Worm (Caenorhabditis elegans): ENCODE measurements around the gene mics-1.
A peak's percentile ranks its signal among the peaks of the same experiment; 100 is the strongest.

Gene mics-1

DNA sequence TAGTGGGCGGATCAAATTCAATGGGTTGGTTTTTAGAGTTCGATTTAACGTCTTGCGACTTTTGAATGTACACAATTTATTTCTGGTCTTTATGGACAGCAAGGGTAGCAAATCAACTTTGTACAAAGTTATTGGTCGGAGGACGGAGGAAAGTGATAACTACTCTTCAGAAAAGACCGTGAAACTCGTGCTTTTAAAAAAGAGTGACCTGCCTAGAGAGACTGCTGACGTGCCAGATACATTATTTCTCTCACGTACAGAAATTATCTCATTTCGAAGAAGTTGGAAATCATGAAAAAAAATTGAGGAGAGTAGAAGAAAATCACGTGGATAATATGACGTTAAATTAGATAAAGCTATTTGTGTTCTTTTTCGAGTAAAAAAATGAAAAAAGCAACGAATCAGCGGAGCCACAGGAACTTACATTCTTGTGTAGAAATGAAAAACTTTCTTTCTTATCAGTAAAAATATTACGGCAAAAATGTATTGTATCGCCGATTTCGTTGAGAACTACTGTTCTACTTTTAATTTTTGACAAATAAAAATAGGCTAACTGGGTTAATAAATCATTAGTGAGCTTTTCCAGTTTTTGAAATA is 41.9 kb downstream of the mics-1 start, which contains the start of gene ppm-1.A (continued):
- no peak for TF ChIP-seq dsc-1 (tag; optimal IDR thresholded peaks at IDR 0.05)
- no peak for TF ChIP-seq irx-1 (tag; optimal IDR thresholded peaks at IDR 0.05)
- no peak for TF ChIP-seq aly-2 (tag; optimal IDR thresholded peaks at IDR 0.05)
- TF ChIP-seq grh-1 (GFP tag; IDR thresholded peaks at IDR 0.05) = no peak
- TF ChIP-seq nhr-71 (tag; optimal IDR thresholded peaks at IDR 0.05) = peak; percentile 57
- no peak for TF ChIP-seq sptf-1 (tag; optimal IDR thresholded peaks at IDR 0.05)
- no peak for TF ChIP-seq isw-1 (GFP tag; IDR thresholded peaks at IDR 0.05)
- no peak for TF ChIP-seq nhr-47 (tag; optimal IDR thresholded peaks at IDR 0.05)
- no peak for TF ChIP-seq ztf-11 (tag; optimal IDR thresholded peaks at IDR 0.05)
- TF ChIP-seq unc-130 (tag; optimal IDR thresholded peaks at IDR 0.05) = no peak
- TF ChIP-seq pqm-1 (tag; optimal IDR thresholded peaks at IDR 0.05) = no peak
- TF ChIP-seq C34B4.2 (tag; optimal IDR thresholded peaks at IDR 0.05) = no peak
- TF ChIP-seq lin-39 (tag; optimal IDR thresholded peaks at IDR 0.05) = no peak
- TF ChIP-seq ceh-82 (tag; optimal IDR thresholded peaks at IDR 0.05) = no peak
- TF ChIP-seq nhr-77 (tag; optimal IDR thresholded peaks at IDR 0.05) = no peak
- TF ChIP-seq rnt-1 (tag; optimal IDR thresholded peaks at IDR 0.05) = peak; percentile 1
- peak; percentile 73 for TF ChIP-seq blmp-1 (tag; optimal IDR thresholded peaks at IDR 0.05)
- TF ChIP-seq tlp-1 (tag; optimal IDR thresholded peaks at IDR 0.05) = no peak
- peak; percentile 8 for TF ChIP-seq skn-1 (tag; optimal IDR thresholded peaks at IDR 0.05)
- no peak for TF ChIP-seq xbp-1 (tag; optimal IDR thresholded peaks at IDR 0.05)
- TF ChIP-seq elt-3 (tag; optimal IDR thresholded peaks at IDR 0.05) = peak in 2 of 6 experiments; percentile 14 to 60
- no peak for TF ChIP-seq sox-4 (tag; optimal IDR thresholded peaks at IDR 0.05)
- no peak for TF ChIP-seq ceh-88 (GFP tag; IDR thresholded peaks at IDR 0.05)
- no peak for TF ChIP-seq hpl-2 (GFP tag; optimal IDR thresholded peaks at IDR 0.05)
- peak in 1 of 2 experiments; percentile 44 for TF ChIP-seq lin-35 (GFP tag; optimal IDR thresholded peaks at IDR 0.05)
- TF ChIP-seq vab-15 (tag; optimal IDR thresholded peaks at IDR 0.05) = no peak
- TF ChIP-seq mab-9 (GFP tag; IDR thresholded peaks at IDR 0.05) = no peak
- TF ChIP-seq hlh-4 (tag; optimal IDR thresholded peaks at IDR 0.05) = no peak
- TF ChIP-seq efl-3 (GFP tag; optimal IDR thresholded peaks at IDR 0.05) = no peak

DNA sequence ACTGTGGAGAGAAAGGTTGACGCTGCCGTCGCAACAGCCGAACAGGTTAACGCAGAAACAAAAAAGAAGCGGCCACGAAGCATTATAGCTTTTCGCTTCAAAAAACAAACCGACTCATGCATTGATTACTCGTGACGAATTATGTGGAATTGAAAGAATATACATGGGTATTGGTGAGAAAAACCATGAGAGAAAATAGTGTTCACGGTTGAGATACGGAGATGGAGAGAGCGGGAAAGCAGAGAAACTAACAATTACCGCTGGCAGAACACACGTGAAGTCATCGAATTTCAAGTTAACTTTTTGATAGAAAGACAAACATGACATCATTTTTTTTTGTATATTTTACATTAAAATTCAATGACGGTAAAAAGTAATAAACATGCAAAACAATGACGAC is 42.8 kb downstream of the mics-1 start:
- TF ChIP-seq lin-39 (tag; optimal IDR thresholded peaks at IDR 0.05) (no peak), ama-1 (optimal IDR thresholded peaks at IDR 0.05) (peak; percentile 58), lin-15B (tag; optimal IDR thresholded peaks at IDR 0.05) (no peak), nhr-84 (tag; optimal IDR thresholded peaks at IDR 0.05) (no peak), unc-86 (tag; optimal IDR thresholded peaks at IDR 0.05) (no peak), lin-35 (GFP tag; optimal IDR thresholded peaks at IDR 0.05) (peak; percentile 7 to 56), ceh-88 (GFP tag; IDR thresholded peaks at IDR 0.05) (no peak), ceh-90 (tag; optimal IDR thresholded peaks at IDR 0.05) (no peak), lir-3 (tag; optimal IDR thresholded peaks at IDR 0.05; ENCODE audit: poor library complexity) (no peak), mdl-1 (tag; optimal IDR thresholded peaks at IDR 0.05) (peak in 1 of 2 experiments; percentile 31), lin-14 (GFP tag; optimal IDR thresholded peaks at IDR 0.05) (peak; percentile 62), hlh-17 (GFP tag; optimal IDR thresholded peaks at IDR 0.05; ENCODE audit: borderline replicate concordance) (no peak), efl-3 (GFP tag; optimal IDR thresholded peaks at IDR 0.05) (no peak), ceh-82 (tag; optimal IDR thresholded peaks at IDR 0.05) (no peak), nhr-11 (tag; optimal IDR thresholded peaks at IDR 0.05) (no peak), unc-62 (GFP tag; optimal IDR thresholded peaks at IDR 0.05) (no peak), pag-3 (tag; optimal IDR thresholded peaks at IDR 0.05; ENCODE audit: borderline replicate concordance, insufficient read depth) (no peak), Y116A8C.19 (tag; optimal IDR thresholded peaks at IDR 0.05; ENCODE audit: borderline replicate concordance) (no peak), fkh-10 (GFP tag; optimal IDR thresholded peaks at IDR 0.05) (no peak), jun-1 (tag; optimal IDR thresholded peaks at IDR 0.05) (no peak), pax-3 (tag; optimal IDR thresholded peaks at IDR 0.05) (no peak), nhr-12 (tag; optimal IDR thresholded peaks at IDR 0.05) (no peak), sup-37 (GFP tag; optimal IDR thresholded peaks at IDR 0.05) (no peak), skn-1 (tag; optimal IDR thresholded peaks at IDR 0.05) (no peak), grh-1 (GFP tag; IDR thresholded peaks at IDR 0.05) (no peak), alr-1 (tag; optimal IDR thresholded peaks at IDR 0.05; ENCODE audit: borderline replicate concordance) (no peak), nhr-237 (tag; optimal IDR thresholded peaks at IDR 0.05) (no peak), egl-13 (tag; optimal IDR thresholded peaks at IDR 0.05) (no peak), elt-2 (tag; optimal IDR thresholded peaks at IDR 0.05) (peak; percentile 17), sox-4 (tag; optimal IDR thresholded peaks at IDR 0.05) (no peak)

All from whole organism, L1 larva.